Worm (Caenorhabditis elegans) whole organism, L2 larva: ENCODE measurements around the gene rpn-1.
"Not testable (repeated sequence)": the region's sequence is repeated elsewhere in the genome, so short reads cannot be mapped to it uniquely, and the experiment has no call there.

ENCODE experiments used
- ama-1 ChIP-seq: fragments of 150-350 bp; optimal IDR thresholded peaks from 2 replicates; lab custom pipeline; 2018; ENCODE audit warnings: inconsistent platforms
- nhr-77 ChIP-seq: fragments of 150-350 bp; optimal IDR thresholded peaks from 2 replicates; lab custom pipeline; 2014; ENCODE audit warnings: missing biosample characterization, missing genetic modification characterization

DNA sequence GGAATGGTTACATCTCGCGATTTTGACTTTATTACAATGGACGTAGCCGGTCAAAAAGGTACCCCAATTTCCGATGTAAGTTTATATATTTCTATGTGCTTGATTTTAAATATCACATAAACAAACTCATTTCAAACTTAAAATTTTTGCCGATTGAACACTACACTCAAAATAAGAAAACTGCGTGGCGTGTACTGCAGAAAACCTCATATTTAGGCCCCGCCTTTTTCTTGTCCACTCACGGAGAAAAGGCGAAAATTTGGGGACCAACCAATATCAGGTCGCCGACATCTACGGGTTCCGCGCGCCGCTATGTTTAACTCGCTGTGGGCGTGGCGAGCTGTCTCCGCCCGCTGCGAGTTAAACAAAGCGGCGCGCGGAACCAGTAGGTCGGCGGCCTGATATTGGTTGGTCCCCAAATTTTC lies 4.5 kb upstream of the rpn-1 start:
- not testable (repeated sequence) for TF ChIP-seq ama-1, nhr-77
